Worm (Caenorhabditis elegans) whole organism, L3 larva: ENCODE measurements around the gene Y60A3A.8.
"Not testable (repeated sequence)": the region's sequence is repeated elsewhere in the genome, so short reads cannot be mapped to it uniquely, and the experiment has no call there.

Experiments used
- R02D3.7 ChIP-seq: fragments of 150-350 bp; optimal IDR thresholded peaks from 2 replicates; lab custom pipeline; 2014; ENCODE audit warnings: missing biosample characterization, missing genetic modification characterization
- ZK546.5 ChIP-seq: sonication (generic microtip); optimal IDR thresholded peaks from 2 replicates; lab custom pipeline; 2017; ENCODE audit warnings: missing biosample characterization, missing genetic modification characterization
- ceh-28 ChIP-seq: fragments of 150-350 bp; optimal IDR thresholded peaks from 2 replicates; lab custom pipeline; 2014; ENCODE audit warnings: missing biosample characterization, missing genetic modification reagents, missing genetic modification characterization
- ceh-9 ChIP-seq: sonication (generic microtip); optimal IDR thresholded peaks from 2 replicates; lab custom pipeline; 2018; ENCODE audit warnings: missing biosample characterization, missing genetic modification characterization
- egl-27 ChIP-seq: sonication (generic microtip); optimal IDR thresholded peaks from 4 replicates; lab custom pipeline; 2017; ENCODE audit warnings: missing biosample characterization, missing genetic modification reagents, missing genetic modification characterization
- egl-5 ChIP-seq: fragments of 150-350 bp; optimal IDR thresholded peaks from 2 replicates; lab custom pipeline; 2017; ENCODE audit warnings: missing biosample characterization, missing genetic modification reagents, missing genetic modification characterization, inconsistent platforms
- elt-1 ChIP-seq: fragments of 150-350 bp; optimal IDR thresholded peaks from 2 replicates; lab custom pipeline; 2014; ENCODE audit warnings: missing biosample characterization, missing genetic modification characterization
- elt-3 ChIP-seq, 3 experiments: fragments of 150-350 bp in 1 of 3; sonication (generic microtip) in 2 of 3; optimal IDR thresholded peaks; 2 replicates in 2 of 3; 4 replicates in 1 of 3; lab custom pipeline; 2014 to 2017; ENCODE audit warnings: missing biosample characterization in 3 of 3, missing genetic modification characterization in 3 of 3
- eor-1 ChIP-seq, 2 experiments: fragments of 150-350 bp; optimal IDR thresholded peaks; 2 replicates each; lab custom pipeline; 2014 to 2018; ENCODE audit warnings: missing biosample characterization in 2 of 2, missing genetic modification characterization in 2 of 2
- fkh-10 ChIP-seq: sonication (generic microtip); optimal IDR thresholded peaks from 2 replicates; lab custom pipeline; 2017; ENCODE audit warnings: missing biosample characterization, missing genetic modification reagents, missing genetic modification characterization
- hmg-11 ChIP-seq: sonication (generic microtip); optimal IDR thresholded peaks from 2 replicates; lab custom pipeline; 2016; ENCODE audit warnings: missing genetic modification characterization, missing compliant biosample characterization
- jun-1 ChIP-seq: fragments of 150-350 bp; optimal IDR thresholded peaks from 2 replicates; lab custom pipeline; 2014; ENCODE audit warnings: missing biosample characterization, missing genetic modification reagents, missing genetic modification characterization
- lin-39 ChIP-seq: fragments of 150-350 bp; optimal IDR thresholded peaks from 2 replicates; lab custom pipeline; 2018; ENCODE audit warnings: missing biosample characterization, missing genetic modification reagents, missing genetic modification characterization
- lsy-12 ChIP-seq: sonication (generic microtip); optimal IDR thresholded peaks from 2 replicates; lab custom pipeline; 2016; ENCODE audit warnings: mild to moderate bottlenecking, missing genetic modification characterization, missing compliant biosample characterization
- mdl-1 ChIP-seq: fragments of 150-350 bp; optimal IDR thresholded peaks from 2 replicates; lab custom pipeline; 2014; ENCODE audit warnings: missing biosample characterization, missing genetic modification characterization
- mml-1 ChIP-seq: fragments of 150-350 bp; sonication (generic microtip); optimal IDR thresholded peaks from 3 replicates; lab custom pipeline; 2014; ENCODE audit warnings: missing biosample characterization, missing genetic modification characterization
- nhr-11 ChIP-seq: fragments of 150-350 bp; optimal IDR thresholded peaks from 2 replicates; lab custom pipeline; 2014; ENCODE audit warnings: missing biosample characterization, missing genetic modification characterization
- nhr-12 ChIP-seq: fragments of 150-350 bp; optimal IDR thresholded peaks from 2 replicates; lab custom pipeline; 2014; ENCODE audit warnings: missing biosample characterization, missing genetic modification characterization
- nhr-23 ChIP-seq: fragments of 150-350 bp; optimal IDR thresholded peaks from 2 replicates; lab custom pipeline; 2014; ENCODE audit warnings: missing biosample characterization, missing genetic modification reagents, missing genetic modification characterization
- nhr-237 ChIP-seq: fragments of 150-350 bp; optimal IDR thresholded peaks from 2 replicates; lab custom pipeline; 2014; ENCODE audit warnings: missing biosample characterization, missing genetic modification characterization
- nhr-43 ChIP-seq: sonication (generic microtip); optimal IDR thresholded peaks from 2 replicates; lab custom pipeline; 2016; ENCODE audit warnings: mild to moderate bottlenecking, missing genetic modification characterization, missing compliant biosample characterization; ENCODE audit not compliant: poor library complexity, severe bottlenecking
- nhr-67 ChIP-seq: fragments of 150-350 bp; optimal IDR thresholded peaks from 2 replicates; lab custom pipeline; 2014; ENCODE audit warnings: missing biosample characterization, missing genetic modification characterization
- nhr-77 ChIP-seq: fragments of 150-350 bp; optimal IDR thresholded peaks from 2 replicates; lab custom pipeline; 2014; ENCODE audit warnings: missing biosample characterization, missing genetic modification characterization
- pha-4 ChIP-seq: fragments of 150-350 bp; optimal IDR thresholded peaks from 2 replicates; lab custom pipeline; 2014; ENCODE audit warnings: missing biosample characterization, missing genetic modification reagents, missing genetic modification characterization
- pqm-1 ChIP-seq: fragments of 150-350 bp; optimal IDR thresholded peaks from 2 replicates; lab custom pipeline; 2017; ENCODE audit warnings: missing biosample characterization, missing genetic modification characterization, inconsistent platforms
- sea-2 ChIP-seq: fragments of 150-350 bp; sonication (generic microtip); optimal IDR thresholded peaks from 4 replicates; lab custom pipeline; 2014; ENCODE audit warnings: missing biosample characterization, missing genetic modification reagents, missing genetic modification characterization
- skn-1 ChIP-seq: fragments of 150-350 bp; optimal IDR thresholded peaks from 2 replicates; lab custom pipeline; 2014; ENCODE audit warnings: missing biosample characterization, missing genetic modification characterization
- snpc-4 ChIP-seq: fragments of 150-350 bp; optimal IDR thresholded peaks from 2 replicates; lab custom pipeline; 2014; ENCODE audit warnings: missing biosample characterization, missing genetic modification characterization
- tbx-2 ChIP-seq: sonication (generic microtip); optimal IDR thresholded peaks from 2 replicates; lab custom pipeline; 2016; ENCODE audit warnings: mild to moderate bottlenecking, missing genetic modification characterization, missing compliant biosample characterization
- zag-1 ChIP-seq: fragments of 150-350 bp; optimal IDR thresholded peaks from 2 replicates; lab custom pipeline; 2014; ENCODE audit warnings: missing biosample characterization, missing genetic modification characterization
- ztf-11 ChIP-seq: fragments of 150-350 bp; optimal IDR thresholded peaks from 2 replicates; lab custom pipeline; 2014; ENCODE audit warnings: missing biosample characterization, missing genetic modification characterization
- ztf-4 ChIP-seq: fragments of 150-350 bp; optimal IDR thresholded peaks from 2 replicates; lab custom pipeline; 2014; ENCODE audit warnings: missing biosample characterization, missing genetic modification characterization

Gene Y60A3A.8

ce11 chrV:19934223-19934622 lies 15.6 kb upstream of the Y60A3A.8 start, which contains the start of gene algn-7:
algn-7 (minus strand) TSS chrV:19934323.
- TF ChIP-seq ZK546.5 (tag; lab: Kevin White, UChicago) (no peak), hmg-11 (tag; lab: Kevin White, UChicago) (no peak), snpc-4 (tag; lab: Kevin White, UChicago) (no peak), zag-1 (tag; lab: Kevin White, UChicago) (no peak), R02D3.7 (tag; lab: Kevin White, UChicago) (no peak), nhr-67 (tag; lab: Kevin White, UChicago) (no peak), ztf-11 (tag; lab: Kevin White, UChicago) (no peak), tbx-2 (tag; lab: Kevin White, UChicago) (no peak), nhr-23 (no peak), fkh-10 (no peak), skn-1 (tag; lab: Kevin White, UChicago) (no peak), mml-1 (no peak), egl-5 (no peak), ceh-28 (tag; lab: Kevin White, UChicago) (no peak), mdl-1 (tag; lab: Kevin White, UChicago) (no peak), ztf-4 (no peak), elt-1 (tag; lab: Kevin White, UChicago) (no peak), lsy-12 (tag; lab: Kevin White, UChicago) (no peak), elt-3 (tag; optimal IDR thresholded peaks at IDR 0.05; lab: Kevin White, UChicago) (no peak), pqm-1 (tag; lab: Kevin White, UChicago) (no peak)

DNA sequence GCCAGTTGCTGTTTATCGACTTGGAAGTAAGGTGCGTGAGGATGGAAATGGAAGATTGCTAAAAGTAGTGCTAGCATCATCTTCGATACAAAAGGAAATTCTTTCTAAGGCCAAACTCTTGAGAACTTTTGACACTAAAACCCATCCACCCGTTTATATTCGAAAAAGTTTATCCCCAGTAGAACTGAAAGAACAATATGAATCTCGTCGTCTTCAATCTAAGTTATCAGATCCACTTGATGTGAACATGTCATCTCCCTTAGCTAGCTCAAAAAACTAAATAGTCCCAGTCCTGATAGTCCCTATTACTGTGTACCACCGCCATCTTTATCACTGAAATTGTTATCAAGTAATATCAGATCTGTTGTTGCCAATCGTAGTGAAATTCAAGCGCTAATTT lies 12.8 kb upstream of the Y60A3A.8 start:
- TF ChIP-seq fkh-10 = no peak
- no peak for TF ChIP-seq nhr-67 (tag; lab: Kevin White, UChicago)
- TF ChIP-seq ceh-28 (tag; lab: Kevin White, UChicago) = no peak
- no peak for TF ChIP-seq egl-5
- no peak for TF ChIP-seq zag-1 (tag; lab: Kevin White, UChicago)
- TF ChIP-seq sea-2 = no peak
- TF ChIP-seq nhr-77 = no peak
- no peak for TF ChIP-seq nhr-12 (tag; lab: Kevin White, UChicago)
- no peak for TF ChIP-seq pha-4 (tag; lab: Kevin White, UChicago)
- no peak for TF ChIP-seq nhr-237 (tag; lab: Kevin White, UChicago)
- no peak for TF ChIP-seq mml-1
- TF ChIP-seq elt-1 (tag; lab: Kevin White, UChicago) = no peak
- TF ChIP-seq eor-1 (tag; optimal IDR thresholded peaks at IDR 0.05; lab: Kevin White, UChicago) = no peak

DNA sequence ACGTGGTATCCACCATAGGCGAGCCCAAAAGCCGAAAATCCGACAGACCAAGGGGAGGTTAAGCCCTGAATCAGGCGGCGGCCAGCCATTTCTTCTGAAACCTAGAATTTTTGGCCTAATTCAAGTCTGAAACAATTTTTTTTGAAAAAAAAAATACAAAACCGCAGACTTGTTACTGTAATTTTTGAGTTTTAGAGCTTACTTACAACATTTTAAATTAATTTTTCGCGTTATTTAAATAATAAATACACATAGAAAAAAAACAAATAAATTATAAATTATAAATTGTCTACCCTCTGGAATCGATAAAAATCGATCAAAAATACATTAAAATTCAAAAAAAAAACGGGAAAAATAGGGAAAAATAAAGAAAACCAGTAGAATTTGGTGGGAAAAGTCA lies 3.2 kb upstream of the Y60A3A.8 start, which contains the start of gene dhs-24:
Gene dhs-24, minus strand, starts transcription at position 101 of the 400 bp plus-strand sequence.
- TF ChIP-seq egl-5 (no peak), nhr-11 (tag; lab: Kevin White, UChicago) (no peak), mml-1 (no peak), nhr-43 (tag; lab: Kevin White, UChicago) (no peak), skn-1 (tag; lab: Kevin White, UChicago) (no peak), mdl-1 (tag; lab: Kevin White, UChicago) (no peak)

- TF ChIP-seq jun-1; lsy-12 (tag; lab: Kevin White, UChicago); zag-1 (tag; lab: Kevin White, UChicago): not testable (repeated sequence)
Measured at ce11 chrV:19948993-19949392, 785 bp upstream of the Y60A3A.8 start, which contains the start of gene tmed-4. tmed-4 (minus strand) TSS chrV:19949093.

ce11 chrV:19954491-19954890 lies 4.7 kb downstream of the Y60A3A.8 start:
- TF ChIP-seq mdl-1 (tag; lab: Kevin White, UChicago) = no peak
- TF ChIP-seq skn-1 (tag; lab: Kevin White, UChicago) = no peak
- no peak for TF ChIP-seq nhr-67 (tag; lab: Kevin White, UChicago)
- TF ChIP-seq elt-1 (tag; lab: Kevin White, UChicago) = no peak
- no peak for TF ChIP-seq ztf-4
- no peak for TF ChIP-seq jun-1
- TF ChIP-seq pha-4 (tag; lab: Kevin White, UChicago) = no peak
- no peak for TF ChIP-seq ztf-11 (tag; lab: Kevin White, UChicago)
- TF ChIP-seq pqm-1 (tag; lab: Kevin White, UChicago) = no peak
- no peak for TF ChIP-seq ZK546.5 (tag; lab: Kevin White, UChicago)
- TF ChIP-seq nhr-43 (tag; lab: Kevin White, UChicago) = no peak
- no peak for TF ChIP-seq sea-2
- no peak for TF ChIP-seq egl-5
- no peak for TF ChIP-seq lin-39
- no peak for TF ChIP-seq zag-1 (tag; lab: Kevin White, UChicago)
- no peak for TF ChIP-seq ceh-9 (tag; lab: Kevin White, UChicago)
- TF ChIP-seq hmg-11 (tag; lab: Kevin White, UChicago) = no peak
- TF ChIP-seq nhr-12 (tag; lab: Kevin White, UChicago) = no peak
- TF ChIP-seq egl-27 (tag; lab: Kevin White, UChicago) = no peak
- no peak for TF ChIP-seq fkh-10
- TF ChIP-seq, all 47 proteins: peak for 0
